Worm (Caenorhabditis elegans): ENCODE results near the gene str-164.

Gene str-164

DNA sequence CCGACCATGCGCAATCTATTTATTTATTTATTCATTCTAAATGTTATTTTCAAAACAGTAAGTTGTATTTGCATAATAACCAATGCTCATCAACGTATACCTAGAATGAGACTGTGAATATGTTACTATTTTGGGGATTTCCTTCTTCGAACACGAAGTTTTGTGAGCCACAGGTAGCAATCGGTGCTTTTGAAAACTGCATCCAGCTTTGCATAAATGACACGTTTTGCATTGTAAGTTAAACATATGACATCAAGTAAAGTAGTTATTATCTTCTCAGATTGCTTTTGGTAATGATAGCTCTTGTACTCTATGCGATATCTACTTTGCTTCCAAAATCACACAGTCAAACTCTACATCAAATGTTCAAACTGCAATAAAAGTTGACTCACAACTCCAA lies 21.9 kb downstream of the str-164 start, which contains the start of gene E03H12.4:
TSS of gene E03H12.4 (plus strand) at position 120 of the 400 bp plus-strand sequence.
- TF ChIP-seq Y56A3A.18 (GFP tag; IDR thresholded peaks at IDR 0.05) = no peak
- TF ChIP-seq F57C9.4 (tag; optimal IDR thresholded peaks at IDR 0.05) = no peak
- TF ChIP-seq ceh-100 (GFP tag; IDR thresholded peaks at IDR 0.05) = no peak
- TF ChIP-seq nfya-1 (tag; optimal IDR thresholded peaks at IDR 0.05; ENCODE audit: borderline replicate concordance, insufficient read depth) = no peak
- TF ChIP-seq ekl-4 (GFP tag; IDR thresholded peaks at IDR 0.05) = no peak
- no peak for TF ChIP-seq mxl-1 (tag; optimal IDR thresholded peaks at IDR 0.05)
- no peak for TF ChIP-seq ccch-3 (GFP tag; optimal IDR thresholded peaks at IDR 0.05)
- no peak for TF ChIP-seq ztf-18 (tag; optimal IDR thresholded peaks at IDR 0.05)
- no peak for TF ChIP-seq gei-17 (GFP tag; optimal IDR thresholded peaks at IDR 0.05)
- no peak for TF ChIP-seq mcd-1 (GFP tag; IDR thresholded peaks at IDR 0.05)
- no peak for TF ChIP-seq F33H1.4 (GFP tag; IDR thresholded peaks at IDR 0.05)
- TF ChIP-seq nhr-80 (tag; optimal IDR thresholded peaks at IDR 0.05) = no peak
- TF ChIP-seq lsl-1 (GFP tag; optimal IDR thresholded peaks at IDR 0.05) = no peak
- TF ChIP-seq somi-1 (GFP tag; optimal IDR thresholded peaks at IDR 0.05) = no peak
- TF ChIP-seq attf-3 (GFP tag; conservative IDR thresholded peaks at IDR 0.05) = no peak

DNA sequence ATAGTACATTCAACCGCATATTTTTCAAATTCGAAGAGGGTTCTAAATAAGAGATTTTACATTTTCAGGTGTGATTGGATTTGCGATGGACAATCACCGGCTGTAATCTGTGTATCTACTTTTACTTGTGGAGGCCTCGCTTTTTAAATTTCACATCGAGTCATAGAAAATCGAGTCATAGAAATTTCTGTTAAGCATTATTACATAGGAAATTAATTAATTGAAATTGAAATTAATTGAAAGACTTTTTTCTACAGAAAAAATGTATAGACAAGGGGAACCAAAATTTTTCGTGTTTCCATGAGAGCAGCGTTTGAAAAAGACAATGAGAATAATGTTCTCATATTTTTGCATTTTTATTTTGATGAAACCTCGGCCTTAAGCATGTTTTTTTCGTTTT lies 23.2 kb downstream of the str-164 start, which contains the start of gene clec-176:
TSS of gene clec-176 (plus strand) at position 301 of the 400 bp plus-strand sequence.
- no peak for TF ChIP-seq hlh-26 (GFP tag; conservative IDR thresholded peaks at IDR 0.05)

DNA sequence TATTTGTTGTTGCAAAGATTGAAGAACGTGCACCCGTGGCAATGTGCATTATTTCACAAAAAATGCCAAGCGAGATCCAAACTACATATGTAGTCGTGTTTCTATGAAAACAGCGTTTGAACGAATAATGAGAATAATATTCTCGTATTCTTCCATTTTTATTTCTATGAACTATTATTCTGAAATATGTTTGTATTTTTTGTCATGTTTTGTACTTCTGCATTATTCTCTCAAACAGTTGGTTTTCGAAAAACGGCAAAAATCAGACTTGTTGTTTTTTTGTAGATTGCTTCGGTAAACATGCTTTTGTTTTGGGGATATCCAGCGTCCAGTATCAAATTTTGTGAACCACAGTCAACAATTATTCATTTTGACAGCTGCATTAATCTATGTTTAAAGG lies 25.7 kb downstream of the str-164 start, which contains the start of gene clec-177:
TSS of gene clec-177 (plus strand) at position 301 of the 400 bp plus-strand sequence.
- TF ChIP-seq ztf-22 (GFP tag; optimal IDR thresholded peaks at IDR 0.05) = no peak
- no peak for TF ChIP-seq F33H1.4 (GFP tag; IDR thresholded peaks at IDR 0.05)
- TF ChIP-seq F39B2.1 (GFP tag; IDR thresholded peaks at IDR 0.05) = no peak
- no peak for TF ChIP-seq F22D6.2 (tag; optimal IDR thresholded peaks at IDR 0.05)
- no peak for TF ChIP-seq ceh-100 (GFP tag; IDR thresholded peaks at IDR 0.05)
- no peak for TF ChIP-seq dpff-1 (tag; optimal IDR thresholded peaks at IDR 0.05)
- no peak for TF ChIP-seq B0019.2 (GFP tag; conservative IDR thresholded peaks at IDR 0.05)

DNA sequence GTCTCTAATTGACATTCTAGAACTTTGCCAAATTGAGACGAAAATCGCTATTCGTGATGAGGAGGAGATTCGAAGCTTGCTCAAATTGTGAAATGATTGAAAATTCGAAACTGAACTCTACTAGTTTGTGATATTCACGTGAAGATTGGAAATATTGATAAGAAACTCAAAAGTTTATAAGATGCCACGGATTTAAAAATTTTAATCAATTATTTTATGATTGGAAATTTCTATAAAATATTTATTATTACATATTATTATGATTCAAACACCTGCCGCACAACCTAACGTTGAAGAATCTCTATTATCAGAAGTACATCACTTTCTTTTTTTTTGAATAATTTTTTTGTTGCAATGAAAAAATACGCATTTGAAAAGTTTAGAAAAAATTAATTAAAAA lies 28.0 kb downstream of the str-164 start, which contains the start of gene E03H12.7:
TSS of gene E03H12.7 (minus strand) at position 101 of the 400 bp plus-strand sequence.
- TF ChIP-seq mes-4 (tag; optimal IDR thresholded peaks at IDR 0.05) = no peak
- TF ChIP-seq madf-6 (GFP tag; IDR thresholded peaks at IDR 0.05) = no peak
- TF ChIP-seq lin-40 (tag; optimal IDR thresholded peaks at IDR 0.05) = no peak
- no peak for TF ChIP-seq C17E4.6 (GFP tag; IDR thresholded peaks at IDR 0.05)
- no peak for TF ChIP-seq hlh-12 (tag; optimal IDR thresholded peaks at IDR 0.05)
- no peak for TF ChIP-seq die-1 (tag; optimal IDR thresholded peaks at IDR 0.05)
- no peak for TF ChIP-seq K11D2.4 (GFP tag; IDR thresholded peaks at IDR 0.05)
- TF ChIP-seq ceh-91 (GFP tag; IDR thresholded peaks at IDR 0.05) = no peak
- TF ChIP-seq lin-26 (GFP tag; IDR thresholded peaks at IDR 0.05) = no peak
- TF ChIP-seq sea-2 (GFP tag; IDR thresholded peaks at IDR 0.05) = no peak
- no peak for TF ChIP-seq madf-8 (GFP tag; conservative IDR thresholded peaks at IDR 0.05)
- TF ChIP-seq somi-1 (GFP tag; optimal IDR thresholded peaks at IDR 0.05) = no peak
- TF ChIP-seq efl-1 (GFP tag; optimal IDR thresholded peaks at IDR 0.05) = no peak
- no peak for TF ChIP-seq ztf-3 (GFP tag; optimal IDR thresholded peaks at IDR 0.05)
- TF ChIP-seq tbp1 (GFP tag; optimal IDR thresholded peaks at IDR 0.05) = no peak
- TF ChIP-seq ztf-28 (GFP tag; IDR thresholded peaks at IDR 0.05) = no peak
- TF ChIP-seq unc-130 (GFP tag; optimal IDR thresholded peaks at IDR 0.05) = no peak
- no peak for TF ChIP-seq F22D6.2 (tag; optimal IDR thresholded peaks at IDR 0.05)
- TF ChIP-seq ceh-100 (GFP tag; IDR thresholded peaks at IDR 0.05) = no peak

Measured in whole organism, young adult.